Worm (Caenorhabditis elegans) whole organism, L3 larva: ENCODE data around the gene fbxb-54.

Source experiments
- R02D3.7 ChIP-seq: fragments of 150-350 bp; optimal IDR thresholded peaks from 2 replicates; lab custom pipeline; 2014; ENCODE audit warnings: missing biosample characterization, missing genetic modification characterization
- ZK546.5 ChIP-seq: sonication (generic microtip); optimal IDR thresholded peaks from 2 replicates; lab custom pipeline; 2017; ENCODE audit warnings: missing biosample characterization, missing genetic modification characterization
- ama-1 ChIP-seq: fragments of 150-350 bp; optimal IDR thresholded peaks from 2 replicates; lab custom pipeline; 2018
- ceh-16 ChIP-seq: sonication (generic microtip); optimal IDR thresholded peaks from 2 replicates; lab custom pipeline; 2017; ENCODE audit warnings: missing biosample characterization, missing genetic modification characterization
- ceh-82 ChIP-seq: fragments of 150-350 bp; optimal IDR thresholded peaks from 2 replicates; lab custom pipeline; 2014; ENCODE audit warnings: missing biosample characterization, missing genetic modification characterization
- ceh-9 ChIP-seq: sonication (generic microtip); optimal IDR thresholded peaks from 2 replicates; lab custom pipeline; 2018; ENCODE audit warnings: missing biosample characterization, missing genetic modification characterization
- egl-27 ChIP-seq: sonication (generic microtip); optimal IDR thresholded peaks from 4 replicates; lab custom pipeline; 2017; ENCODE audit warnings: missing biosample characterization, missing genetic modification reagents, missing genetic modification characterization
- egl-5 ChIP-seq: fragments of 150-350 bp; optimal IDR thresholded peaks from 2 replicates; lab custom pipeline; 2017; ENCODE audit warnings: missing biosample characterization, missing genetic modification reagents, missing genetic modification characterization, inconsistent platforms
- elt-2 ChIP-seq: sonication (generic microtip); optimal IDR thresholded peaks from 2 replicates; lab custom pipeline; 2016; ENCODE audit warnings: missing genetic modification reagents, mild to moderate bottlenecking, missing genetic modification characterization, missing compliant biosample characterization
- fos-1 ChIP-seq: fragments of 150-350 bp; optimal IDR thresholded peaks from 2 replicates; lab custom pipeline; 2014; ENCODE audit warnings: missing biosample characterization, missing genetic modification characterization
- hmg-11 ChIP-seq: sonication (generic microtip); optimal IDR thresholded peaks from 2 replicates; lab custom pipeline; 2016; ENCODE audit warnings: missing genetic modification characterization, missing compliant biosample characterization
- lin-39 ChIP-seq: fragments of 150-350 bp; optimal IDR thresholded peaks from 2 replicates; lab custom pipeline; 2018; ENCODE audit warnings: missing biosample characterization, missing genetic modification reagents, missing genetic modification characterization
- lsy-12 ChIP-seq: sonication (generic microtip); optimal IDR thresholded peaks from 2 replicates; lab custom pipeline; 2016; ENCODE audit warnings: mild to moderate bottlenecking, missing genetic modification characterization, missing compliant biosample characterization
- mml-1 ChIP-seq: fragments of 150-350 bp; sonication (generic microtip); optimal IDR thresholded peaks from 3 replicates; lab custom pipeline; 2014; ENCODE audit warnings: missing biosample characterization, missing genetic modification characterization
- nfya-1 ChIP-seq: sonication (generic microtip); optimal IDR thresholded peaks from 2 replicates; lab custom pipeline; 2017; ENCODE audit warnings: missing genetic modification characterization, mild to moderate bottlenecking, missing compliant biosample characterization, antibody characterized with exemption, moderate library complexity; ENCODE audit not compliant: insufficient read depth
- nhr-12 ChIP-seq: fragments of 150-350 bp; optimal IDR thresholded peaks from 2 replicates; lab custom pipeline; 2014; ENCODE audit warnings: missing biosample characterization, missing genetic modification characterization
- nhr-23 ChIP-seq: fragments of 150-350 bp; optimal IDR thresholded peaks from 2 replicates; lab custom pipeline; 2014; ENCODE audit warnings: missing biosample characterization, missing genetic modification reagents, missing genetic modification characterization
- nhr-237 ChIP-seq: fragments of 150-350 bp; optimal IDR thresholded peaks from 2 replicates; lab custom pipeline; 2014; ENCODE audit warnings: missing biosample characterization, missing genetic modification characterization
- nhr-25 ChIP-seq: sonication (generic microtip); optimal IDR thresholded peaks from 2 replicates; lab custom pipeline; 2017; ENCODE audit warnings: missing biosample characterization, missing genetic modification characterization
- nhr-28 ChIP-seq: fragments of 150-350 bp; optimal IDR thresholded peaks from 2 replicates; lab custom pipeline; 2014; ENCODE audit warnings: missing biosample characterization, missing genetic modification characterization
- nhr-43 ChIP-seq: sonication (generic microtip); optimal IDR thresholded peaks from 2 replicates; lab custom pipeline; 2016; ENCODE audit warnings: mild to moderate bottlenecking, missing genetic modification characterization, missing compliant biosample characterization; ENCODE audit not compliant: poor library complexity, severe bottlenecking
- pha-4 ChIP-seq: fragments of 150-350 bp; optimal IDR thresholded peaks from 2 replicates; lab custom pipeline; 2014; ENCODE audit warnings: missing biosample characterization, missing genetic modification reagents, missing genetic modification characterization
- sea-2 ChIP-seq: fragments of 150-350 bp; sonication (generic microtip); optimal IDR thresholded peaks from 4 replicates; lab custom pipeline; 2014; ENCODE audit warnings: missing biosample characterization, missing genetic modification reagents, missing genetic modification characterization
- skn-1 ChIP-seq: fragments of 150-350 bp; optimal IDR thresholded peaks from 2 replicates; lab custom pipeline; 2014; ENCODE audit warnings: missing biosample characterization, missing genetic modification characterization
- snpc-4 ChIP-seq: fragments of 150-350 bp; optimal IDR thresholded peaks from 2 replicates; lab custom pipeline; 2014; ENCODE audit warnings: missing biosample characterization, missing genetic modification characterization
- unc-39 ChIP-seq: sonication (generic microtip); optimal IDR thresholded peaks from 4 replicates; lab custom pipeline; 2017; ENCODE audit warnings: missing biosample characterization, missing genetic modification characterization
- unc-62 ChIP-seq: fragments of 150-350 bp; sonication (generic microtip); optimal IDR thresholded peaks from 4 replicates; lab custom pipeline; 2014; ENCODE audit warnings: missing biosample characterization, missing genetic modification reagents, missing genetic modification characterization
- zag-1 ChIP-seq: fragments of 150-350 bp; optimal IDR thresholded peaks from 2 replicates; lab custom pipeline; 2014; ENCODE audit warnings: missing biosample characterization, missing genetic modification characterization

Gene fbxb-54

DNA sequence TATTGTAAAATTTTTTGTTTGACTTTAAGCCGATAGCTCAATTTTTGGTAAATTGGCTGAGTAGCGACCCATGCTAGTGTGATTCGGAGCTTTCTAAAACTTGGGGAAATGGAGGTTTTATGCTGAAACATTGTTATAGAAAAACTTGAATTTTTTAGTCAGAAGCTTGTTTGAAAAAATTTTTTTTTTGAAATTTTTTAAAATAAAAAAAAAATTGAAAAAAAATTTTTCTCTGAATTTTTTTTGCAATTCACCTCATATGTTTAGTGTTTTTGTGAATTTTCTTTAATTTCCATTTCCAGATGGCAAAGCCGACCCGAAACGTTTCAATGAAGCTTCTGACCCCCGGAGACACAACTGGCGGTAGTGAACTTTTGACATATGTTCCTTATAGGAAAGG, 27.1 kb downstream of the fbxb-54 start, which contains the start of gene Y51H7BR.4:
Y51H7BR.4 (plus strand) TSS at position 301 of the 400 bp plus-strand sequence.
- no peak for TF ChIP-seq nhr-25 (tag; lab: Kevin White, UChicago)
- no peak for TF ChIP-seq nhr-23 (tag; lab: Kevin White, UChicago)
- no peak for TF ChIP-seq skn-1 (tag; lab: Kevin White, UChicago)
- no peak for TF ChIP-seq egl-5
- TF ChIP-seq, all 47 proteins: peak for 0

ce11 chrII:1525498-1525897, 30.6 kb downstream of the fbxb-54 start, which contains the start of gene Y51H7BR.7:
Gene Y51H7BR.7, minus strand, starts transcription at chrII:1525598.
- TF ChIP-seq ama-1 (no peak), nhr-237 (tag; lab: Kevin White, UChicago) (no peak), zag-1 (tag; lab: Kevin White, UChicago) (no peak), pha-4 (tag; lab: Kevin White, UChicago) (peak; percentile 26)

DNA sequence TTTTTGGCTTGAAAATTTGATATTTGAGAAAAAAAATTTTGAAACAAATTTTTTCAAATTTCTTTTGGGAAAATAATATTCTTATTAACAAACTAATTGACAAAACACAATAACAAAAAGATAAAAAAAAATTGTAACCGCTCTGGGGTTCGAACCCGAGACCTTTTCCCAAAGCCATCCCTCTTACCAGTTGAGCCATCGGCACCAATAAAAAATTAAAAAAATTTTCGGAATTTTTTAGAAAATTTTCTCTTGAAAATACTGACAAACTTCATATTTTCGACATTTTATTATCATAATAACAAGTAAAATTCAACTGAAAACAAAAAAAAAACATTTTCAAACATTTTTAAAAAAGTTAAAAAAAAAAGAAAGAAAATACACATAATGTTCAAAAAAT, 34.2 kb downstream of the fbxb-54 start:
- no peak for TF ChIP-seq lsy-12
- TF ChIP-seq snpc-4 (tag; lab: Kevin White, UChicago), result no peak
- TF ChIP-seq sea-2 (GFP tag; lab: Kevin White, UChicago), result no peak
- no peak for TF ChIP-seq nhr-237 (tag; lab: Kevin White, UChicago)
- TF ChIP-seq egl-27 (tag; lab: Kevin White, UChicago), result no peak
- TF ChIP-seq R02D3.7 (tag; lab: Kevin White, UChicago), result no peak

- TF ChIP-seq unc-39, result no peak
- TF ChIP-seq ceh-16 (tag; lab: Kevin White, UChicago), result no peak
- peak; percentile 40 for TF ChIP-seq nfya-1
- TF ChIP-seq pha-4 (tag; lab: Kevin White, UChicago), result peak; percentile 6
- peak; percentile 11 for TF ChIP-seq lin-39 (tag; lab: Kevin White, UChicago)
- peak; percentile 34 for TF ChIP-seq elt-2
- TF ChIP-seq hmg-11 (tag; lab: Kevin White, UChicago), result peak; percentile 89
Measured at ce11 chrII:1519867-1520266, 36.2 kb downstream of the fbxb-54 start.

DNA sequence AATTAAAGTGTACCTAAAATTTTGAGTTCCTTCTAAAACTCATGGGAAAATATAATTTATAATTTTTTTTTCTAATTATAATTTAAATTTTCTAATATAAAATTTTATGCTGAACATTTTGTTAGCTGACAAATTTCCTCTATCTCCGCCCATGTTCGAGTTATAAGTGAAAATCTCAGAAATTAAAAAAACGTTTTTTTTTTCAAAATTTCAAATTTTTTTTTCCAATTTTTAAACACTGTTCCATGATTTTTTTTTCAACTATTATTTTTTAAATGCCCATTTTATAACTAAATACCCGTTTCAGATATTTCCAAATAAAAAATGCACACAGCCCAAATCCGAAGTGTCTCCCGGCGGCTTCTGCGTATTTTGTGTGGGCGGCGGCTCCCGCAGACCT, 37.2 kb downstream of the fbxb-54 start, which contains the start of gene Y51H7BR.8:
Y51H7BR.8 (plus strand) TSS at position 301 of the 400 bp plus-strand sequence.
- TF ChIP-seq unc-62 (GFP tag; lab: Kevin White, UChicago) (no peak), fos-1 (tag; lab: Kevin White, UChicago) (no peak), hmg-11 (tag; lab: Kevin White, UChicago) (no peak), egl-27 (tag; lab: Kevin White, UChicago) (no peak), nhr-12 (tag; lab: Kevin White, UChicago) (no peak), ceh-82 (tag; lab: Kevin White, UChicago) (no peak), nhr-43 (tag; lab: Kevin White, UChicago) (no peak), ZK546.5 (tag; lab: Kevin White, UChicago) (no peak), skn-1 (tag; lab: Kevin White, UChicago) (no peak), mml-1 (tag; lab: Kevin White, UChicago) (no peak), ama-1 (no peak)

ce11 chrII:1517354-1517753, 38.8 kb downstream of the fbxb-54 start, which contains the start of gene math-45:
Gene math-45, minus strand, starts transcription at chrII:1517454.
- TF ChIP-seq elt-2 (peak; percentile 43), unc-39 (no peak), nhr-28 (tag; lab: Kevin White, UChicago) (no peak), nhr-43 (tag; lab: Kevin White, UChicago) (no peak), ceh-9 (tag; lab: Kevin White, UChicago) (no peak), ceh-16 (tag; lab: Kevin White, UChicago) (no peak)
